Worm (Caenorhabditis elegans): Measurements from ENCODE around the gene srh-123.
"Not testable (repeated sequence)": the region's sequence is repeated elsewhere in the genome, so short reads cannot be mapped to it uniquely, and the experiment has no call there.

The srh-123 gene

DNA sequence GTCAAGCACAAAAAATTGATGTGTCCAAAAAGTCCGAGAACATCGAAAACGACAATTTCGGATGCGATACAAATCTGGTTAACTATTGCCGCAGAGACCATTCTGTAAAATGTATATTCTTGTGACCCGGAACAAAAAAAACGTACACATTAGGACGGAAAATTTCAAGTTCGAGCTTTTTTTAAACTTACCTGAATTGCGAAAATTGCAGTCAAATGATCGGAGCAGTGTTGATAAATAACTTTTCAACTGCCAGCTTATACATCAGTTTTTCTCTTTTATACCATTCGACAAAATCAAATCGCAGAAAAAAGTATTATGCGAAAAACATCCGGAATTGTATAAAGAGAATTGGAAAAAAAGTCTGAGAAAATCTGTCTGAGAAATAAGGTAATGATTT is 35.5 kb upstream of the srh-123 start, which contains the start of gene srsx-2:
Gene srsx-2 (minus strand): TSS at position 101 of the 400 bp plus-strand sequence.
- no peak for TF ChIP-seq lir-3 (tag; optimal IDR thresholded peaks at IDR 0.05; ENCODE audit: poor library complexity)
- TF ChIP-seq nhr-90 (tag; optimal IDR thresholded peaks at IDR 0.05; ENCODE audit: poor library complexity): no peak

DNA sequence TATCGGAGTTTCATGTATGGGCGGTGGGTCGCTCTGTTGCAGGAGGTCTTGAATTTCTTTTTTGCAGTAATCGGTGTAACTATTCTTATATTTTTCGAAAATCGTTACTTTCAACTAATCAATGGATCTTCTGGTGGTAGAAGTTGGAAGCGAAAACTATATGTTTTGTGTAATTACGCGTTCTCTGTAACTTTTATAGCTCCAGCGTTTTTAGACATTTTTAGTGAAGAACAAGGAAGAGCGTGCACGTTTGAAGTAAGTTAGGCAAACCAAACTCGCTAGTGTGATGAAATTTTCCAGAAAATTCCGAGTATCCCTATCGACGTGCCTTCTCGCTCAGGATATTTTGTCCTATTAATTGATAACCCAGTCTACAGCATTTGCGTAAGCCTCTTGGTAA is 34.4 kb upstream of the srh-123 start, which contains the start of gene srh-154:
Gene srh-154 (plus strand): TSS at position 301 of the 400 bp plus-strand sequence.
- TF ChIP-seq lin-15B (tag; optimal IDR thresholded peaks at IDR 0.05) (no peak), efl-1 (optimal IDR thresholded peaks at IDR 0.05) (no peak), efl-1 (GFP tag; optimal IDR thresholded peaks at IDR 0.05 in 1 of 2) (peak in 1 of 2 experiments; percentile 55)

DNA sequence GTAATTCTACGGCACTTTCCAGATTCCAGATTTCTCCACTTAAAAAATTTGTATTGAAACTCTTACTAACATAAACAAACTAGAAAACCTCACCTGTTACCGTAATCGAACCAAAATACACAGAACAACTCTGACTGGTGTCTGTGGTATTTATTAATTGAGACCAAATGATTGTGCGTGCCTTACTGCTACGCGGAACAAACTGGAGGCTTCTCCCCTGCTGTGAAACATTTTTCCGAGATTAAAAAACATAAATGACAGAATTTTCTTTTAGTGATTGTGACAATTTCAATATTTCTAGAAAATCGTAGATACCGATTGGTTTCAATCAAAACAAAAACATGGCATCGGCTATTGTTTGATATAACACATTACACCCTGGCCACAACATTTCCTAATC is 24.0 kb upstream of the srh-123 start:
- TF ChIP-seq elt-3 (tag; optimal IDR thresholded peaks at IDR 0.05) (no peak), lir-3 (tag; optimal IDR thresholded peaks at IDR 0.05; ENCODE audit: poor library complexity) (no peak), lin-14 (GFP tag; optimal IDR thresholded peaks at IDR 0.05) (no peak), nhr-12 (tag; optimal IDR thresholded peaks at IDR 0.05) (no peak), tlp-1 (tag; optimal IDR thresholded peaks at IDR 0.05) (no peak), nhr-20 (tag; optimal IDR thresholded peaks at IDR 0.05) (no peak)

DNA sequence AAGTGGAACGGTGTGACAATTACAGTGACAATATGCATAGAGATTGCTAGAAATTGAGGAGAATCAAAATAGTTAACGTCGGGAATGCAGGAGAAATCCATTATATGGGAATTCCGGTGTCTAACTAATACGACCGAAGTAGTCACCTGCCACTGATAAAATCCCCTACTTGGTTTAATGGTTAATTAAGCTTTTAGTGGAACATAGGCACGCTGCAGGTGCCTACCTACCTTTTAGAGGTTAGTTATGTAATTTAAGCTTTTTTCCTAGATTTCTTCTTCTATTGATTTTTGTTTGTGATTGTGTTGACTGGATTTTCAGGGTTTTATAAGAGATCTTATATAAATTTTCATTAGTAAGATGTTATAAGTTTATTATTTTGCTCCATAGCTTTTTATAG is 17.6 kb upstream of the srh-123 start, which contains the start of gene srh-203:
Gene srh-203 (minus strand): TSS at position 101 of the 400 bp plus-strand sequence.
- TF ChIP-seq lin-13 (GFP tag; optimal IDR thresholded peaks at IDR 0.05); blmp-1 (tag; optimal IDR thresholded peaks at IDR 0.05); ces-1 (GFP tag; optimal IDR thresholded peaks at IDR 0.05): not testable (repeated sequence)

DNA sequence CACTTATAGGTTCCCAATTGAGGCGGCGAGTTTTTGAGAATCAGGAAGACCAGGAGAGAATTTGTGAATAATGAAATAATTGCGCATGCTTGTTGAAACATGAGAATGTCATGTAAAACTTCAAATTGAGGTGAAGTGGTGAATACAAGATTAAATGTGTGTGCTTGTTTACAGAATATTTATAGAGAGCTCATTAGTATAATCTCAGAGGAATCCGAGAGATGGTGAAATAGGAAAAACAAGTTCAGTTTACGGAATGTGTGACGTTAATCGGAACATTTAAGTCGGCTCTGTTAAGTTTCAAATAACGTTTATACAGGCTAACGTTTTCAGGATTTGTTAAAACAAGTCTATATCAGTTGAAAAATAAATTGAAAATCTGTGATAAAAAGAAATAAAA is 15.7 kb upstream of the srh-123 start, which contains the start of gene str-200:
Gene str-200 (minus strand): TSS at position 101 of the 400 bp plus-strand sequence.
- TF ChIP-seq lsy-2 (tag; optimal IDR thresholded peaks at IDR 0.05): no peak
- no peak for TF ChIP-seq nhr-90 (tag; optimal IDR thresholded peaks at IDR 0.05; ENCODE audit: poor library complexity)
- TF ChIP-seq dsc-1 (tag; optimal IDR thresholded peaks at IDR 0.05): no peak
- TF ChIP-seq alr-1 (tag; optimal IDR thresholded peaks at IDR 0.05; ENCODE audit: borderline replicate concordance): no peak
- TF ChIP-seq aly-2 (tag; optimal IDR thresholded peaks at IDR 0.05): no peak
- TF ChIP-seq nhr-76 (tag; optimal IDR thresholded peaks at IDR 0.05): no peak
- no peak for TF ChIP-seq egl-27 (tag; optimal IDR thresholded peaks at IDR 0.05)
- no peak for TF ChIP-seq ceh-90 (tag; optimal IDR thresholded peaks at IDR 0.05)
- no peak for TF ChIP-seq nhr-84 (tag; optimal IDR thresholded peaks at IDR 0.05)
- no peak for TF ChIP-seq grh-1 (GFP tag; IDR thresholded peaks at IDR 0.05)
- no peak for TF ChIP-seq elt-2 (tag; optimal IDR thresholded peaks at IDR 0.05)
- no peak for TF ChIP-seq Y116A8C.19 (tag; optimal IDR thresholded peaks at IDR 0.05; ENCODE audit: borderline replicate concordance)
- TF ChIP-seq sup-37 (GFP tag; optimal IDR thresholded peaks at IDR 0.05): no peak
- no peak for TF ChIP-seq nhr-71 (tag; optimal IDR thresholded peaks at IDR 0.05)
- TF ChIP-seq ztf-11 (tag; optimal IDR thresholded peaks at IDR 0.05): no peak
- TF ChIP-seq efl-1 (optimal IDR thresholded peaks at IDR 0.05): no peak
- TF ChIP-seq efl-1 (GFP tag; optimal IDR thresholded peaks at IDR 0.05 in 1 of 2): no peak
- no peak for TF ChIP-seq mdl-1 (tag; optimal IDR thresholded peaks at IDR 0.05)
- no peak for TF ChIP-seq vab-15 (tag; optimal IDR thresholded peaks at IDR 0.05)
- no peak for TF ChIP-seq hpl-2 (GFP tag; optimal IDR thresholded peaks at IDR 0.05)

DNA sequence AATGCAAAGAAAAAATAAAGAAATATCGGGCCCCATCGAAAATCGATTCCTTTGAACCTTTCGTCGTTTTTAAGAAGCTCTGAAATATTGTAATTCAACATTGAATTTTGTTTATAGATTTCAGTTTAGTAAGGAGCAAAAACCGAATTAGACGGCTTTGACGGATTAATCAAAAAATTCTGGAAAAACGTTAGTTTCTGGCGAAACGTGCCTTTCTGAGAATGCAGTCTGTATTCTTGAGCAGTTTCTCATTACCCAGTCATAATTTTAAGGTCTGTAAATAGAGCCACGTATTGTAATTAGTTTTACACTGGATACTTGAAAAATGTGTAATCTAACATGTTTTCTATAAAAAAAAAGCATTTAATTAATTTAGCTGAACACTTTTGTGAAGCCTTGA is 13.7 kb upstream of the srh-123 start, which contains the start of gene srz-48:
Gene srz-48 (minus strand): TSS at position 101 of the 400 bp plus-strand sequence.
- TF ChIP-seq ceh-88 (GFP tag; IDR thresholded peaks at IDR 0.05): no peak
- TF ChIP-seq isw-1 (GFP tag; IDR thresholded peaks at IDR 0.05): no peak
- TF ChIP-seq jun-1 (tag; optimal IDR thresholded peaks at IDR 0.05): no peak
- no peak for TF ChIP-seq blmp-1 (tag; optimal IDR thresholded peaks at IDR 0.05)
- no peak for TF ChIP-seq mef-2 (tag; optimal IDR thresholded peaks at IDR 0.05)
- TF ChIP-seq egl-27 (tag; optimal IDR thresholded peaks at IDR 0.05): no peak
- TF ChIP-seq nhr-85 (tag): no peak
- TF ChIP-seq ceh-8 (GFP tag; optimal IDR thresholded peaks at IDR 0.05): no peak
- no peak for TF ChIP-seq lin-15B (tag; optimal IDR thresholded peaks at IDR 0.05)
- no peak for TF ChIP-seq tbx-2 (tag; optimal IDR thresholded peaks at IDR 0.05)
- no peak for TF ChIP-seq ets-5 (GFP tag; IDR thresholded peaks at IDR 0.05)
- no peak for TF ChIP-seq skn-1 (tag; optimal IDR thresholded peaks at IDR 0.05)
- TF ChIP-seq fos-1 (tag; optimal IDR thresholded peaks at IDR 0.05): no peak
- TF ChIP-seq nhr-90 (tag; optimal IDR thresholded peaks at IDR 0.05; ENCODE audit: poor library complexity): no peak
- no peak for TF ChIP-seq nhr-19 (GFP tag; conservative IDR thresholded peaks at IDR 0.05)
- no peak for TF ChIP-seq ztf-11 (tag; optimal IDR thresholded peaks at IDR 0.05)
- no peak for TF ChIP-seq unc-130 (tag; optimal IDR thresholded peaks at IDR 0.05)
- no peak for TF ChIP-seq aly-2 (tag; optimal IDR thresholded peaks at IDR 0.05)
- TF ChIP-seq nhr-237 (tag; optimal IDR thresholded peaks at IDR 0.05): no peak
- no peak for TF ChIP-seq lin-14 (GFP tag; optimal IDR thresholded peaks at IDR 0.05)

Data from whole organism, L1 larva.